Worm (Caenorhabditis elegans): ENCODE data around the gene F36H5.4.

- no peak for TF ChIP-seq nhr-12 (tag; optimal IDR thresholded peaks at IDR 0.05)
- no peak for TF ChIP-seq unc-62 (GFP tag; optimal IDR thresholded peaks at IDR 0.05)
- no peak for TF ChIP-seq nhr-237 (tag; optimal IDR thresholded peaks at IDR 0.05)
- TF ChIP-seq nhr-28 (tag; optimal IDR thresholded peaks at IDR 0.05), result no peak
- no peak for TF ChIP-seq ztf-11 (tag; optimal IDR thresholded peaks at IDR 0.05)
- no peak for TF ChIP-seq elt-2 (tag; optimal IDR thresholded peaks at IDR 0.05)
- TF ChIP-seq skn-1 (tag; optimal IDR thresholded peaks at IDR 0.05), result no peak
- TF ChIP-seq nhr-77 (tag; optimal IDR thresholded peaks at IDR 0.05), result no peak
- no peak for TF ChIP-seq ztf-4 (tag; optimal IDR thresholded peaks at IDR 0.05)
- TF ChIP-seq nhr-67 (tag; optimal IDR thresholded peaks at IDR 0.05), result no peak
These were observed 24.5 kb downstream of the F36H5.4 start, which contains the start of gene C08F1.10 for ce11 chrII:1786209-1786608.
